Worm (Caenorhabditis elegans) whole organism, L4 larva: ENCODE results near the gene C44H9.6.

Experiments
- jun-1 ChIP-seq: fragments of 150-350 bp; optimal IDR thresholded peaks from 2 replicates; lab custom pipeline; 2014; ENCODE audit warnings: missing biosample characterization, missing genetic modification reagents, missing genetic modification characterization
- nhr-237 ChIP-seq: sonication (generic microtip); optimal IDR thresholded peaks from 2 replicates; lab custom pipeline; 2017; ENCODE audit warnings: missing biosample characterization, missing genetic modification characterization
- nhr-77 ChIP-seq: fragments of 150-350 bp; optimal IDR thresholded peaks from 2 replicates; lab custom pipeline; 2014; ENCODE audit warnings: missing biosample characterization, missing genetic modification characterization

ce11 chrV:12835388-12835787, 9.8 kb downstream of the C44H9.6 start, which contains the start of gene C44H9.4:
- TF ChIP-seq jun-1 = no peak
- TF ChIP-seq nhr-237 = no peak
- no peak for TF ChIP-seq nhr-77 (tag; lab: Kevin White, UChicago)
